Worm (Caenorhabditis elegans) whole organism, L3 larva: ENCODE measurements around the gene mnk-1.

Source experiments
- R02D3.7 ChIP-seq: fragments of 150-350 bp; optimal IDR thresholded peaks from 2 replicates; lab custom pipeline; 2014; ENCODE audit warnings: missing biosample characterization, missing genetic modification characterization
- aly-2 ChIP-seq: fragments of 150-350 bp; optimal IDR thresholded peaks from 2 replicates; lab custom pipeline; 2014; ENCODE audit warnings: missing biosample characterization, missing genetic modification characterization
- ama-1 ChIP-seq: fragments of 150-350 bp; optimal IDR thresholded peaks from 2 replicates; lab custom pipeline; 2018
- ceh-28 ChIP-seq: fragments of 150-350 bp; optimal IDR thresholded peaks from 2 replicates; lab custom pipeline; 2014; ENCODE audit warnings: missing biosample characterization, missing genetic modification reagents, missing genetic modification characterization
- ceh-82 ChIP-seq: fragments of 150-350 bp; optimal IDR thresholded peaks from 2 replicates; lab custom pipeline; 2014; ENCODE audit warnings: missing biosample characterization, missing genetic modification characterization
- ceh-9 ChIP-seq: sonication (generic microtip); optimal IDR thresholded peaks from 2 replicates; lab custom pipeline; 2018; ENCODE audit warnings: missing biosample characterization, missing genetic modification characterization
- daf-12 ChIP-seq: fragments of 150-350 bp; optimal IDR thresholded peaks from 2 replicates; lab custom pipeline; 2014; ENCODE audit warnings: missing biosample characterization, missing genetic modification reagents, missing genetic modification characterization
- egl-27 ChIP-seq: sonication (generic microtip); optimal IDR thresholded peaks from 4 replicates; lab custom pipeline; 2017; ENCODE audit warnings: missing biosample characterization, missing genetic modification reagents, missing genetic modification characterization
- egl-5 ChIP-seq: fragments of 150-350 bp; optimal IDR thresholded peaks from 2 replicates; lab custom pipeline; 2017; ENCODE audit warnings: missing biosample characterization, missing genetic modification reagents, missing genetic modification characterization, inconsistent platforms
- elt-1 ChIP-seq: fragments of 150-350 bp; optimal IDR thresholded peaks from 2 replicates; lab custom pipeline; 2014; ENCODE audit warnings: missing biosample characterization, missing genetic modification characterization
- elt-2 ChIP-seq: sonication (generic microtip); optimal IDR thresholded peaks from 2 replicates; lab custom pipeline; 2016; ENCODE audit warnings: missing genetic modification reagents, mild to moderate bottlenecking, missing genetic modification characterization, missing compliant biosample characterization
- elt-3 ChIP-seq, 3 experiments: fragments of 150-350 bp in 1 of 3; sonication (generic microtip) in 2 of 3; optimal IDR thresholded peaks; 2 replicates in 2 of 3; 4 replicates in 1 of 3; lab custom pipeline; 2014 to 2017; ENCODE audit warnings: missing biosample characterization in 3 of 3, missing genetic modification characterization in 3 of 3
- fkh-2 ChIP-seq: fragments of 150-350 bp; optimal IDR thresholded peaks from 2 replicates; lab custom pipeline; 2014; ENCODE audit warnings: missing biosample characterization, missing genetic modification reagents, missing genetic modification characterization
- hmg-11 ChIP-seq: sonication (generic microtip); optimal IDR thresholded peaks from 2 replicates; lab custom pipeline; 2016; ENCODE audit warnings: missing genetic modification characterization, missing compliant biosample characterization
- lin-39 ChIP-seq: fragments of 150-350 bp; optimal IDR thresholded peaks from 2 replicates; lab custom pipeline; 2018; ENCODE audit warnings: missing biosample characterization, missing genetic modification reagents, missing genetic modification characterization
- lsy-12 ChIP-seq: sonication (generic microtip); optimal IDR thresholded peaks from 2 replicates; lab custom pipeline; 2016; ENCODE audit warnings: mild to moderate bottlenecking, missing genetic modification characterization, missing compliant biosample characterization
- mdl-1 ChIP-seq: fragments of 150-350 bp; optimal IDR thresholded peaks from 2 replicates; lab custom pipeline; 2014; ENCODE audit warnings: missing biosample characterization, missing genetic modification characterization
- mml-1 ChIP-seq: fragments of 150-350 bp; sonication (generic microtip); optimal IDR thresholded peaks from 3 replicates; lab custom pipeline; 2014; ENCODE audit warnings: missing biosample characterization, missing genetic modification characterization
- nfya-1 ChIP-seq: sonication (generic microtip); optimal IDR thresholded peaks from 2 replicates; lab custom pipeline; 2017; ENCODE audit warnings: missing genetic modification characterization, mild to moderate bottlenecking, missing compliant biosample characterization, antibody characterized with exemption, moderate library complexity; ENCODE audit not compliant: insufficient read depth
- nhr-12 ChIP-seq: fragments of 150-350 bp; optimal IDR thresholded peaks from 2 replicates; lab custom pipeline; 2014; ENCODE audit warnings: missing biosample characterization, missing genetic modification characterization
- nhr-23 ChIP-seq: fragments of 150-350 bp; optimal IDR thresholded peaks from 2 replicates; lab custom pipeline; 2014; ENCODE audit warnings: missing biosample characterization, missing genetic modification reagents, missing genetic modification characterization
- nhr-25 ChIP-seq: sonication (generic microtip); optimal IDR thresholded peaks from 2 replicates; lab custom pipeline; 2017; ENCODE audit warnings: missing biosample characterization, missing genetic modification characterization
- nhr-28 ChIP-seq: fragments of 150-350 bp; optimal IDR thresholded peaks from 2 replicates; lab custom pipeline; 2014; ENCODE audit warnings: missing biosample characterization, missing genetic modification characterization
- nhr-43 ChIP-seq: sonication (generic microtip); optimal IDR thresholded peaks from 2 replicates; lab custom pipeline; 2016; ENCODE audit warnings: mild to moderate bottlenecking, missing genetic modification characterization, missing compliant biosample characterization; ENCODE audit not compliant: poor library complexity, severe bottlenecking
- nhr-76 ChIP-seq: fragments of 150-350 bp; sonication (generic microtip); optimal IDR thresholded peaks from 5 replicates; lab custom pipeline; 2014; ENCODE audit warnings: missing biosample characterization, missing genetic modification characterization
- pha-4 ChIP-seq: fragments of 150-350 bp; optimal IDR thresholded peaks from 2 replicates; lab custom pipeline; 2014; ENCODE audit warnings: missing biosample characterization, missing genetic modification reagents, missing genetic modification characterization
- pqm-1 ChIP-seq: fragments of 150-350 bp; optimal IDR thresholded peaks from 2 replicates; lab custom pipeline; 2017; ENCODE audit warnings: missing biosample characterization, missing genetic modification characterization, inconsistent platforms
- sea-2 ChIP-seq: fragments of 150-350 bp; sonication (generic microtip); optimal IDR thresholded peaks from 4 replicates; lab custom pipeline; 2014; ENCODE audit warnings: missing biosample characterization, missing genetic modification reagents, missing genetic modification characterization
- skn-1 ChIP-seq: fragments of 150-350 bp; optimal IDR thresholded peaks from 2 replicates; lab custom pipeline; 2014; ENCODE audit warnings: missing biosample characterization, missing genetic modification characterization
- snpc-4 ChIP-seq: fragments of 150-350 bp; optimal IDR thresholded peaks from 2 replicates; lab custom pipeline; 2014; ENCODE audit warnings: missing biosample characterization, missing genetic modification characterization
- tbx-2 ChIP-seq: sonication (generic microtip); optimal IDR thresholded peaks from 2 replicates; lab custom pipeline; 2016; ENCODE audit warnings: mild to moderate bottlenecking, missing genetic modification characterization, missing compliant biosample characterization
- unc-62 ChIP-seq: fragments of 150-350 bp; sonication (generic microtip); optimal IDR thresholded peaks from 4 replicates; lab custom pipeline; 2014; ENCODE audit warnings: missing biosample characterization, missing genetic modification reagents, missing genetic modification characterization

The mnk-1 gene

ce11 chrII:10527649-10528134 lies 27.2 kb downstream of the mnk-1 start, which contains the start of gene mab-10:
Gene mab-10, plus strand, starts transcription at chrII:10528084.
- peak; percentile 77 for TF ChIP-seq lin-39 (tag; lab: Kevin White, UChicago)
- TF ChIP-seq elt-2 (tag; lab: Kevin White, UChicago) = peak; percentile 52
- peak; percentile 50 for TF ChIP-seq nfya-1 (tag; lab: Kevin White, UChicago)
- peak; percentile 23 for TF ChIP-seq tbx-2 (tag; lab: Kevin White, UChicago)
- peak; percentile 22 for TF ChIP-seq pha-4 (tag; lab: Kevin White, UChicago)
- TF ChIP-seq elt-3 (tag; optimal IDR thresholded peaks at IDR 0.05; lab: Kevin White, UChicago) = peak in 1 of 3 experiments; percentile 34
- no peak for TF ChIP-seq pqm-1 (tag; lab: Kevin White, UChicago)
- peak; percentile 6 for TF ChIP-seq nhr-25
- peak; percentile 9 for TF ChIP-seq mdl-1 (tag; lab: Kevin White, UChicago)
- TF ChIP-seq nhr-23 (tag; lab: Kevin White, UChicago) = no peak
- TF ChIP-seq hmg-11 (tag; lab: Kevin White, UChicago) = peak; percentile 87

ce11 chrII:10525134-10525533 lies 29.7 kb downstream of the mnk-1 start:
- TF ChIP-seq nhr-12 (tag; lab: Kevin White, UChicago) (no peak), nhr-23 (tag; lab: Kevin White, UChicago) (peak; percentile 4), nhr-25 (peak; percentile 28), ama-1 (lab: Kevin White, UChicago) (no peak), nhr-28 (no peak), aly-2 (tag; lab: Kevin White, UChicago) (no peak)

ce11 chrII:10524374-10524773 lies 30.5 kb downstream of the mnk-1 start, which contains the start of gene F59B10.6:
Gene F59B10.6, minus strand, starts transcription at chrII:10524474.
- TF ChIP-seq snpc-4 (no peak), daf-12 (tag; lab: Kevin White, UChicago) (no peak), unc-62 (GFP tag; lab: Kevin White, UChicago) (no peak), R02D3.7 (tag; lab: Kevin White, UChicago) (no peak), sea-2 (GFP tag; lab: Kevin White, UChicago) (no peak)

- no peak for TF ChIP-seq egl-27 (tag; lab: Kevin White, UChicago)
- TF ChIP-seq lsy-12 (tag; lab: Kevin White, UChicago) = no peak
- no peak for TF ChIP-seq nhr-25
- TF ChIP-seq nhr-23 (tag; lab: Kevin White, UChicago) = no peak
- TF ChIP-seq aly-2 (tag; lab: Kevin White, UChicago) = no peak
Measured at ce11 chrII:10523583-10523982, 31.3 kb downstream of the mnk-1 start, which contains the start of gene F59B10.5. Gene F59B10.5, minus strand, starts transcription at chrII:10523683.

ce11 chrII:10523031-10523430 lies 31.8 kb downstream of the mnk-1 start:
- no peak for TF ChIP-seq nhr-25
- TF ChIP-seq nhr-23 (tag; lab: Kevin White, UChicago) = peak; percentile 55

- TF ChIP-seq ama-1 (lab: Kevin White, UChicago) = no peak
- no peak for TF ChIP-seq mdl-1 (tag; lab: Kevin White, UChicago)
- TF ChIP-seq ceh-82 (tag; lab: Kevin White, UChicago) = no peak
- no peak for TF ChIP-seq ceh-28 (tag; lab: Kevin White, UChicago)
- no peak for TF ChIP-seq nhr-76 (tag; lab: Kevin White, UChicago)
- no peak for TF ChIP-seq elt-2 (tag; lab: Kevin White, UChicago)
- no peak for TF ChIP-seq daf-12 (tag; lab: Kevin White, UChicago)
- TF ChIP-seq nhr-25 = no peak
- TF ChIP-seq ceh-9 (tag; lab: Kevin White, UChicago) = no peak
- TF ChIP-seq egl-5 (tag; lab: Kevin White, UChicago) = no peak
- no peak for TF ChIP-seq tbx-2 (tag; lab: Kevin White, UChicago)
- no peak for TF ChIP-seq nhr-12 (tag; lab: Kevin White, UChicago)
- TF ChIP-seq R02D3.7 (tag; lab: Kevin White, UChicago) = no peak
- no peak for TF ChIP-seq elt-1
- no peak for TF ChIP-seq nhr-43 (tag; lab: Kevin White, UChicago)
- no peak for TF ChIP-seq skn-1 (tag; lab: Kevin White, UChicago)
- TF ChIP-seq mml-1 (tag; lab: Kevin White, UChicago) = no peak
- no peak for TF ChIP-seq fkh-2 (tag; lab: Kevin White, UChicago)
- TF ChIP-seq, all 47 proteins: peak for 0
Measured at ce11 chrII:10519863-10520262, 35.0 kb downstream of the mnk-1 start.
